Fruit fly (Drosophila melanogaster) whole organism, wandering third instar larva: Measurements from ENCODE around the gene CG15249.

Experiments
- CrebA ChIP-seq: fragments of 200-800 bp; sonication (Bioruptor generic); optimal IDR thresholded peaks from 2 replicates; lab custom pipeline; 2016; ENCODE audit warnings: missing biosample characterization, mild to moderate bottlenecking, missing genetic modification characterization, borderline replicate concordance
- Dfd ChIP-seq: fragments of >200 bp; optimal IDR thresholded peaks from 2 replicates; lab custom pipeline; 2017; ENCODE audit warnings: missing biosample characterization, missing genetic modification characterization
- Dif ChIP-seq: fragments of 200-275, 200-300 bp; sonication (Bioruptor generic); optimal IDR thresholded peaks from 2 replicates; lab custom pipeline; 2018; ENCODE audit warnings: missing biosample characterization, missing genetic modification characterization; ENCODE audit not compliant: partially characterized antibody
- Hnf4 ChIP-seq: fragments of 200-800 bp; sonication (Bioruptor generic); optimal IDR thresholded peaks from 2 replicates; lab custom pipeline; 2016; ENCODE audit warnings: missing biosample characterization, mild to moderate bottlenecking, missing genetic modification characterization
- Hr83 ChIP-seq: fragments of 200-300 bp; sonication (Bioruptor generic); optimal IDR thresholded peaks from 2 replicates; lab custom pipeline; 2016; ENCODE audit warnings: missing biosample characterization, mild to moderate bottlenecking, missing genetic modification characterization, moderate library complexity; ENCODE audit not compliant: poor library complexity, severe bottlenecking
- Myc ChIP-seq: fragments of >200 bp; optimal IDR thresholded peaks from 2 replicates; lab custom pipeline; 2017
- OdsH ChIP-seq: fragments of 200-800 bp; sonication (Bioruptor generic); optimal IDR thresholded peaks from 2 replicates; lab custom pipeline; 2016; ENCODE audit warnings: missing biosample characterization, mild to moderate bottlenecking, missing genetic modification characterization
- Rel ChIP-seq, 2 experiments: fragments of 200-800 bp; sonication (Bioruptor generic) in 1 of 2; optimal IDR thresholded peaks; 2 replicates in 1 of 2; 3 replicates in 1 of 2; lab custom pipeline; 2016 to 2019; ENCODE audit warnings: mild to moderate bottlenecking in 2 of 2, missing biosample characterization in 2 of 2, missing genetic modification characterization in 2 of 2, moderate library complexity in 1 of 2
- br ChIP-seq: fragments of 200-800 bp; sonication (Bioruptor generic); optimal IDR thresholded peaks from 2 replicates; lab custom pipeline; 2016; ENCODE audit warnings: missing biosample characterization, missing genetic modification characterization
- brk ChIP-seq: fragments of 200-800 bp; sonication (Bioruptor generic); optimal IDR thresholded peaks from 2 replicates; lab custom pipeline; 2016; ENCODE audit warnings: missing biosample characterization, mild to moderate bottlenecking, missing genetic modification characterization
- dl ChIP-seq, 2 experiments: fragments of 175-275, 200-275 bp in 1 of 2; fragments of 200-275 bp in 1 of 2; sonication (Bioruptor generic); optimal IDR thresholded peaks; lab custom pipeline; 2018; ENCODE audit warnings: mild to moderate bottlenecking in 2 of 2, missing biosample characterization in 2 of 2, missing genetic modification characterization in 2 of 2, moderate library complexity in 2 of 2; ENCODE audit not compliant: partially characterized antibody in 2 of 2, insufficient read depth in 1 of 2
- dmrt93B ChIP-seq: fragments of 200-800 bp; sonication (Bioruptor generic); optimal IDR thresholded peaks from 2 replicates; lab custom pipeline; 2018; ENCODE audit warnings: missing biosample characterization, mild to moderate bottlenecking, missing genetic modification characterization
- foxo ChIP-seq, 2 experiments: fragments of 200-800 bp; sonication (Bioruptor generic); optimal IDR thresholded peaks; 2 replicates in 1 of 2; 3 replicates in 1 of 2; lab custom pipeline; 2016 to 2017; ENCODE audit warnings: missing biosample characterization in 2 of 2, missing genetic modification characterization in 2 of 2
- fru ChIP-seq: fragments of 200-800 bp; sonication (Bioruptor generic); optimal IDR thresholded peaks from 3 replicates; lab custom pipeline; 2016; ENCODE audit warnings: missing biosample characterization, mild to moderate bottlenecking, missing genetic modification characterization
- h ChIP-seq: fragments of 200-800 bp; sonication (Bioruptor generic); optimal IDR thresholded peaks from 3 replicates; lab custom pipeline; 2016; ENCODE audit warnings: missing biosample characterization, mild to moderate bottlenecking, missing genetic modification characterization
- lola ChIP-seq: fragments of >200 bp; optimal IDR thresholded peaks from 2 replicates; lab custom pipeline; 2017; ENCODE audit warnings: missing biosample characterization, missing genetic modification characterization
- pan ChIP-seq: fragments of >200 bp; optimal IDR thresholded peaks from 2 replicates; lab custom pipeline; 2017
- psq ChIP-seq: fragments of 200-800 bp; sonication (Bioruptor generic); optimal IDR thresholded peaks from 3 replicates; lab custom pipeline; 2017; ENCODE audit warnings: missing biosample characterization, mild to moderate bottlenecking, missing genetic modification characterization, moderate library complexity
- sage ChIP-seq: fragments of 200-800 bp; sonication (Bioruptor generic); optimal IDR thresholded peaks from 2 replicates; lab custom pipeline; 2016; ENCODE audit warnings: missing biosample characterization, mild to moderate bottlenecking, missing genetic modification characterization
- usp ChIP-seq: fragments of >200 bp; optimal IDR thresholded peaks from 2 replicates; lab custom pipeline; 2017; ENCODE audit warnings: missing biosample characterization, missing genetic modification characterization

Gene CG15249

dm6 chrX:9875948-9876853 lies 23.2 kb downstream of the CG15249 start, which contains the start of gene CG15247 (continued):
- no peak for TF ChIP-seq lola (GFP tag; lab: Kevin White, UChicago)
- no peak for TF ChIP-seq dmrt93B (GFP tag; lab: Kevin White, UChicago)
- TF ChIP-seq foxo (GFP tag; optimal IDR thresholded peaks at IDR 0.05; lab: Kevin White, UChicago): peak in 1 of 2 experiments; percentile 44
- TF ChIP-seq sage: no peak
- TF ChIP-seq Hnf4: peak; percentile 9
- TF ChIP-seq brk: no peak
- no peak for TF ChIP-seq pan (lab: Kevin White, UChicago)
- TF ChIP-seq Dfd (GFP tag; lab: Kevin White, UChicago): no peak

dm6 chrX:9873917-9874316 lies 25.5 kb downstream of the CG15249 start, which contains the start of gene CG32695:
CG32695 (minus strand) TSS chrX:9874057.
- TF ChIP-seq Rel (GFP tag; optimal IDR thresholded peaks at IDR 0.05; lab: Kevin White, UChicago) (no peak), Rel (tag; optimal IDR thresholded peaks at IDR 0.05; lab: Kevin White, UChicago) (peak; percentile 32), dl (GFP tag; optimal IDR thresholded peaks at IDR 0.05; lab: Kevin White, UChicago; ENCODE audit: insufficient read depth in 1 of 2, partially characterized antibody in 2 of 2) (no peak)

DNA sequence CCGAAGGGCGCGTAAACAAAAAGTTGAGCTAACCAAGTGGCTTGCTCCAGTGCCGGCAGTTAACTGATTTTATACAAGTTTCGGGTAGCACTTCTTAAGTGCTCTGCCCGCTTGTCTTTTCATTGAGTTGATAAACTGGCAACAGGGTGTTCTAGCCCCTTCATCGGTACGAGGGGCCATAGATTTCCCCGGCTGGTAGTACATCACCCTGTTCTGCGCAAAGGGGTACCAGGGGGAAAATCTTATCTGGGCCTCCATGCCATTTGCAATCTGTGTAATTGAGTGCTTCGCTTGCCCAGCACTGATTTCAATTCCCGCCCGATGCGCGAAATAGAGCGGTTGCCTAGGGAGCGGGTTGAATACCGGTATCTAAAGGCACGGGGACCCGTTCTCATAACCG lies 27.8 kb downstream of the CG15249 start, which contains the start of gene CG45061:
TSS of gene CG45061 (minus strand) at position 71 of the 400 bp plus-strand sequence.
- no peak for TF ChIP-seq CrebA
- peak; percentile 11 for TF ChIP-seq fru
- TF ChIP-seq lola (GFP tag; lab: Kevin White, UChicago): no peak
- TF ChIP-seq Hr83 (GFP tag; lab: Kevin White, UChicago): no peak
- no peak for TF ChIP-seq Dif (GFP tag; lab: Kevin White, UChicago)
- TF ChIP-seq h (GFP tag; lab: Kevin White, UChicago): peak; percentile 33
- no peak for TF ChIP-seq OdsH

- TF ChIP-seq h (GFP tag; lab: Kevin White, UChicago) (peak; percentile 75), psq (GFP tag; lab: Kevin White, UChicago) (no peak), Rel (GFP tag; optimal IDR thresholded peaks at IDR 0.05; lab: Kevin White, UChicago) (no peak), Rel (tag; optimal IDR thresholded peaks at IDR 0.05; lab: Kevin White, UChicago) (peak; percentile 54), Myc (peak; percentile 26), dmrt93B (GFP tag; lab: Kevin White, UChicago) (no peak)
- TF ChIP-seq, all 38 proteins: peak for 3
Observed at dm6 chrX:9868510-9869248, 30.7 kb downstream of the CG15249 start, which contains the start of gene CG45060. CG45060 (minus strand) TSS chrX:9868568.

DNA sequence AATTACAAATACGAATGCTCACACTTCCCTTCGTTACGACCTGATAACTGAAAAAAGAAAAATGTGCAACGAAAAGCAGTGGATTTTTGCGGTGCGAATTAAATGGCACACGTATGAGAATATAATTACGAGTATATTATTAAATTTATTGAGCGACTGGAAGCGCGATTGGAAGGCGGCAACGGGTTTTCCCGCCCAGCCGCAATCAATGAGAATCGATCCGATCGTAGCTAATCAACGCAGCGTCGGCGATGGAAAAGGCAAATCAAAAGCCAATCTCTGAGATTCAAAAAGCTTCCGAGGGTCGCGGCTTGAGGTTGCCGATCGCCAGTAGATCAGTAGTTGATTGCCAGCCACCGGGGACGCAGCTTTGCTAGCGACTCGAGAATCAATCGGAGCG lies 34.5 kb downstream of the CG15249 start, which contains the start of gene Ser7:
TSS of gene Ser7 (plus strand) at position 352 of the 400 bp plus-strand sequence.
- TF ChIP-seq fru: no peak
- no peak for TF ChIP-seq foxo (GFP tag; optimal IDR thresholded peaks at IDR 0.05; lab: Kevin White, UChicago)
- no peak for TF ChIP-seq Rel (GFP tag; optimal IDR thresholded peaks at IDR 0.05; lab: Kevin White, UChicago)
- TF ChIP-seq Rel (tag; optimal IDR thresholded peaks at IDR 0.05; lab: Kevin White, UChicago): peak; percentile 31
- no peak for TF ChIP-seq br (GFP tag; lab: Kevin White, UChicago)

dm6 chrX:9847529-9847928 lies 51.9 kb downstream of the CG15249 start:
- peak; percentile 14 for TF ChIP-seq Dfd (GFP tag; lab: Kevin White, UChicago)
- TF ChIP-seq fru: no peak
- no peak for TF ChIP-seq usp (GFP tag; lab: Kevin White, UChicago)
